Worm (Caenorhabditis elegans) whole organism, L1 larva: ENCODE measurements around the gene F35H10.6.

ENCODE experiments used
- C16A3.4 ChIP-seq: fragments of 150-350 bp; optimal IDR thresholded peaks from 2 replicates; lab custom pipeline; 2014; ENCODE audit warnings: missing biosample characterization, missing genetic modification characterization
- ceh-88 ChIP-seq: fragments of 200-800 bp; sonication (Bioruptor generic); IDR thresholded peaks from 2 replicates; pipeline ENCODE4 v1.3.6; 2022; ENCODE audit warnings: missing genetic modification characterization, missing compliant biosample characterization
- ces-1 ChIP-seq: fragments of 150-350 bp; optimal IDR thresholded peaks from 2 replicates; lab custom pipeline; 2014; ENCODE audit warnings: missing biosample characterization, missing genetic modification reagents, missing genetic modification characterization
- efl-1 ChIP-seq, 4 experiments: fragments of 150-350 bp; optimal IDR thresholded peaks in 3 of 4; peaks in 1 of 4; 1 replicate in 1 of 4; 2 replicates in 3 of 4; lab custom pipeline; 2014; ENCODE audit warnings: missing biosample characterization in 2 of 4, missing genetic modification characterization in 2 of 4, missing genetic modification reagents in 2 of 4
- egl-27 ChIP-seq, 2 experiments: fragments of 150-350 bp in 1 of 2; sonication (generic microtip); optimal IDR thresholded peaks; 3 replicates each; lab custom pipeline; 2017 to 2018; ENCODE audit warnings: missing biosample characterization in 2 of 2, missing genetic modification characterization in 2 of 2, missing genetic modification reagents in 2 of 2
- elt-3 ChIP-seq, 6 experiments: fragments of 150-350 bp in 1 of 6; sonication (generic microtip); optimal IDR thresholded peaks; 2 replicates each; lab custom pipeline; 2017 to 2018; ENCODE audit warnings: missing biosample characterization in 6 of 6, missing genetic modification characterization in 6 of 6, inconsistent platforms in 1 of 6
- fkh-8 ChIP-seq: sonication (generic microtip); optimal IDR thresholded peaks from 2 replicates; lab custom pipeline; 2016; ENCODE audit warnings: mild to moderate bottlenecking, missing genetic modification characterization, missing compliant biosample characterization
- grh-1 ChIP-seq: fragments of 200-800 bp; sonication (Bioruptor generic); IDR thresholded peaks from 2 replicates; pipeline ENCODE4 v1.3.6; 2022; ENCODE audit warnings: missing genetic modification reagents, missing genetic modification characterization, missing compliant biosample characterization
- hlh-17 ChIP-seq: fragments of 200-800 bp; sonication (Bioruptor generic); optimal IDR thresholded peaks from 2 replicates; lab custom pipeline; 2018; ENCODE audit warnings: missing genetic modification characterization, mild to moderate bottlenecking, missing compliant biosample characterization, moderate library complexity, borderline replicate concordance
- hlh-4 ChIP-seq: sonication (generic microtip); optimal IDR thresholded peaks from 2 replicates; lab custom pipeline; 2016; ENCODE audit warnings: mild to moderate bottlenecking, missing genetic modification characterization, missing compliant biosample characterization
- isw-1 ChIP-seq: fragments of 200-800 bp; sonication (Bioruptor generic); IDR thresholded peaks from 2 replicates; pipeline ENCODE4 v1.3.6; 2022; ENCODE audit warnings: missing genetic modification characterization, missing compliant biosample characterization
- lin-13 ChIP-seq: fragments of 150-350 bp; optimal IDR thresholded peaks from 2 replicates; lab custom pipeline; 2014; ENCODE audit warnings: missing biosample characterization, missing genetic modification reagents, missing genetic modification characterization
- lin-35 ChIP-seq, 2 experiments: fragments of 150-350 bp; optimal IDR thresholded peaks; 2 replicates each; lab custom pipeline; 2014; ENCODE audit warnings: missing biosample characterization in 2 of 2, missing genetic modification characterization in 2 of 2, missing genetic modification reagents in 2 of 2
- lin-39 ChIP-seq: fragments of 150-350 bp; optimal IDR thresholded peaks from 2 replicates; lab custom pipeline; 2014; ENCODE audit warnings: missing biosample characterization, missing genetic modification reagents, missing genetic modification characterization
- mdl-1 ChIP-seq, 2 experiments: fragments of 150-350 bp; optimal IDR thresholded peaks; 2 replicates each; lab custom pipeline; 2014 to 2017; ENCODE audit warnings: missing biosample characterization in 2 of 2, missing genetic modification characterization in 2 of 2, inconsistent platforms in 1 of 2
- nhr-12 ChIP-seq: sonication (generic microtip); optimal IDR thresholded peaks from 2 replicates; lab custom pipeline; 2017; ENCODE audit warnings: missing biosample characterization, missing genetic modification characterization
- nhr-237 ChIP-seq: fragments of 150-350 bp; optimal IDR thresholded peaks from 2 replicates; lab custom pipeline; 2014; ENCODE audit warnings: missing biosample characterization, missing genetic modification characterization
- nhr-28 ChIP-seq: fragments of 150-350 bp; optimal IDR thresholded peaks from 2 replicates; lab custom pipeline; 2014; ENCODE audit warnings: missing biosample characterization, missing genetic modification characterization
- nhr-85 ChIP-seq: sonication (generic microtip); peaks from one replicate; lab custom pipeline; 2016; ENCODE audit warnings: missing genetic modification characterization, inconsistent platforms, missing compliant biosample characterization
- pag-3 ChIP-seq: sonication (generic microtip); optimal IDR thresholded peaks from 2 replicates; lab custom pipeline; 2017; ENCODE audit warnings: missing genetic modification characterization, mild to moderate bottlenecking, missing compliant biosample characterization, antibody characterized with exemption, borderline replicate concordance; ENCODE audit not compliant: insufficient read depth
- pax-3 ChIP-seq: fragments of 200-800 bp; sonication (Bioruptor generic); optimal IDR thresholded peaks from 2 replicates; lab custom pipeline; 2018; ENCODE audit warnings: mild to moderate bottlenecking, missing genetic modification characterization, moderate library complexity, missing compliant biosample characterization
- skn-1 ChIP-seq: fragments of 150-350 bp; optimal IDR thresholded peaks from 2 replicates; lab custom pipeline; 2014; ENCODE audit warnings: missing biosample characterization, missing genetic modification characterization
- snpc-4 ChIP-seq: fragments of 150-350 bp; optimal IDR thresholded peaks from 2 replicates; lab custom pipeline; 2014; ENCODE audit warnings: missing biosample characterization, missing genetic modification characterization
- tlp-1 ChIP-seq: fragments of 150-350 bp; optimal IDR thresholded peaks from 2 replicates; lab custom pipeline; 2014; ENCODE audit warnings: missing biosample characterization, missing genetic modification characterization
- unc-130 ChIP-seq: fragments of 150-350 bp; optimal IDR thresholded peaks from 2 replicates; lab custom pipeline; 2017; ENCODE audit warnings: missing biosample characterization, missing genetic modification characterization, inconsistent platforms
- unc-62 ChIP-seq: fragments of 150-350 bp; optimal IDR thresholded peaks from 2 replicates; lab custom pipeline; 2014; ENCODE audit warnings: missing biosample characterization, missing genetic modification reagents, missing genetic modification characterization
- unc-86 ChIP-seq: sonication (generic microtip); optimal IDR thresholded peaks from 2 replicates; lab custom pipeline; 2016; ENCODE audit warnings: missing genetic modification characterization, missing compliant biosample characterization
- zip-4 ChIP-seq: fragments of 200-800 bp; sonication (Bioruptor generic); optimal IDR thresholded peaks from 2 replicates; lab custom pipeline; 2018; ENCODE audit warnings: mild to moderate bottlenecking, missing genetic modification characterization, moderate library complexity, missing compliant biosample characterization

The F35H10.6 gene

DNA sequence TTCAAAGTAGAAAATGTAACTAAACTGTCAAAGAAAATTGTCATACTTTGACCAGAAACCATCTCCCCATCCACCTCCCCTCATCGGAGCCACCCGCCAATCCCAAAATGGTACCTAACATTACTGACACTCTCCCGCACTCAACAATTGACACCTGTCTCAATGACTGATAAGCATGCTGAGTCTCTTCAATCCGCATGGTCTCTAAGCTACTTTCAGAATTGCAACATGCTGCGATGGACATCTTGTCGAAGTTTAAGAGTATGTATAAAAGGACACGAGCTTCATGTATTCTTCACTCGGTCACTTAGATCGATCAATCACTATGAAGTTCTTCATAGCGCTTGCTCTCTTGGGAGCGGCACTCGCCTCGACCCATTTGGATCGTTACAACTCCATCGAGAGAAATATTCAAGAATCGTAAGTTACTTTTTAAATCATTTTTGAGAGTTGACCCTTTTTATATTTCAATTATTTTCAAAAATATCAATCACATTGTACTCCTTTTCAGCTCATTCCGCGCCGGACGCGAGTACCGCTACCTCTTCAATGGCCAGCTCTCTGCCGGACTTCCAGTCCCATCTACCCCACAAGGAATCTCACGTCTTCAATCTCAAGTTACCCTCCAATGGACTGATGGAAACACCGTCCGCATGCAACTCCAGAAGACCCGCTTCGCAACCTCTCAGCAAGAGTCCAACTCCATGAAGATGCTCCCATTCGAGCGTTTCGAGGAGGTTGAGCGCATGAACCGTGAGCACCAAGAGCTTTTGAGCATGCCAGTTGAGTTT is 38.7 kb upstream of the F35H10.6 start, which contains the start of gene vit-6:
vit-6 (plus strand) TSS at position 310 of the 791 bp plus-strand sequence.
- TF ChIP-seq unc-62 (GFP tag; lab: Kevin White, UChicago): no peak
- no peak for TF ChIP-seq skn-1 (tag; lab: Kevin White, UChicago)
- TF ChIP-seq fkh-8: no peak
- no peak for TF ChIP-seq nhr-28
- TF ChIP-seq lin-39 (tag; lab: Kevin White, UChicago): no peak
- TF ChIP-seq lin-13 (GFP tag; lab: Kevin White, UChicago): no peak
- no peak for TF ChIP-seq nhr-237 (tag; lab: Kevin White, UChicago)

DNA sequence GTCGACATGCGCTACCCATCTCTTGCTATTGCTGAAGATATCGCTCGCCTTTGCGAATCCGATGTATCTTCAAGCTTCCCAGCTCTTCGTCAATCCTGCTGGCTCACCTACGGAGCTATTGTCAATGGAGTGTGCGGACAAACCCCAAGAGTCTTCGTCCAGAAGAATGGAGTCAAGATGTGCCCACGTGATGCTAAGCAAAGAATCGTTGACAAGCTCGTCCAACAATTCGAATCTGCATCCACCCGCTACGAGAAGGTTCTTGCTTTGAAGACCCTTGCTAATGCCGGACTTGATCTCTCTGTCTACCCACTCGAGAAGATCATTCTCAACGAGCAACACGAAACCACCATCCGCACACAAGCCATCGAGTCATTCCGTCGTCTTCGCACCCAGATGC is 37.1 kb upstream of the F35H10.6 start:
- no peak for TF ChIP-seq isw-1 (GFP tag; lab: Robert Waterston, UW)

DNA sequence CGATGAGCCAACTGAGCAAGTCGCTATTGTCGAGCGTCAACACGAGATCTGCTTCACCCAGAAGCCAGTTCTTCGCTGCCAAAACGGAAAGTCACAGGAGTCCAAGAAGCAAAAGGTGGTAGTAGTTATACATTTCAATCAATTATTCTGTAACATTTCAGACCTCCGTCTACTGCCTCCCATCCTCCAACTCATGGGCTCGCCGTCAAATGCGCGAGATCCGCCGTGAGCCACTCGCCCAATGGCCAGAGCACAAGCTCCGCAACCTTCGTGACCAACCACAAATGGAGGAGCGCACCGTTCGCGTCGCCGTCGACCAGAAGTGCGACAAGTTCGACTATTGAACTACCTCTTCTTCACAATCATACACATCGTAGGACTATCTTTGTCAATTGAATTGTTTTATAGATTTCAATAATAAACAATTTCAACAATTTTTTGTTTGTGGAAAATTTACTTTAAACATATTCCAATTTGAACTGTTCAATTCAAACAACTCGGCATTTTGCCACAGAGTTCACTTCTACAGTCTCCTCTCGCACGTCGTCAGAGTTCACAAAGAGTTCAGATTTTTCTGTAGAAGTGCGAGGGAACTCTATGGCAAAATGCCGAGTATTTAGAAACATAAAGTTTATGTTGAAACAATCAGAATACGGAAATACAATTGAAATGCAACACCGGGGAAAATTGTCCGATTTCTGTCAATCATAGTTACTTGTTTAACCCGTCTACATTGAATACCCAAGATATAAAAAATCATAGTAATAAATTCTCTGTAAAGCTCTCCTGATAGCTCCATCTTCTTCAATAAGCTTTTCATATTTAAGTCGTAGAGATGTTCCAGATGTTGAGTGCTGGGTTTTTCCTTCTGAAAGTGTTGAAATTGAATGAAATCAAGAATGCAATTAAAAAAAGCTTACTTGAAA is 33.4 kb upstream of the F35H10.6 start:
- no peak for TF ChIP-seq ceh-88
- TF ChIP-seq ces-1 (GFP tag; lab: Kevin White, UChicago): no peak
- no peak for TF ChIP-seq C16A3.4
- no peak for TF ChIP-seq grh-1
- TF ChIP-seq unc-86 (tag; lab: Kevin White, UChicago): no peak
- no peak for TF ChIP-seq mdl-1 (tag; optimal IDR thresholded peaks at IDR 0.05; lab: Kevin White, UChicago)
- no peak for TF ChIP-seq lin-35 (GFP tag; optimal IDR thresholded peaks at IDR 0.05; lab: Kevin White, UChicago)

DNA sequence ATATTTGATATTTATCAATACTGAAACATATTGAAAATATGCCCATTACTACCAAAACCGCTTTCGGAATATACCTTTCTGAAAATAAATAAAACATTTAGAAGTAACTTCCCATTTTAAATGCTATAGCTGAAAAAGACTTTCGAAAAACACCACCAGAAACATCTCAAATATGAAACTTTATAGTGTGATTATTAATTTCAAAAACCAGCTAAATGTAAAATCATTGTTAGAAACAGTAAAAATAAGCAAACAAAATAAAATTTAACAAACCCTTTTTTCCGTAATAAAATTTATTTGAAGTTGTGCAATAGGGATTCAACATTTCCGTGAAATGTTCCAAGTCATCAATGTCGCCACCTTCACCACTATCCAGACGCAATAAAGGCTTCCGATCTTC is 31.7 kb upstream of the F35H10.6 start, which contains the start of the genes K07H8.5 and K07H8.8:
K07H8.5 (plus strand) TSS at position 301 of the 400 bp plus-strand sequence.
K07H8.8 (minus strand) TSS at position 389 of the 400 bp plus-strand sequence.
- TF ChIP-seq elt-3 (tag; optimal IDR thresholded peaks at IDR 0.05; lab: Kevin White, UChicago) (no peak), skn-1 (tag; lab: Kevin White, UChicago) (no peak), lin-39 (tag; lab: Kevin White, UChicago) (no peak), lin-35 (GFP tag; optimal IDR thresholded peaks at IDR 0.05; lab: Kevin White, UChicago) (no peak), snpc-4 (tag; lab: Kevin White, UChicago) (no peak), hlh-17 (GFP tag; lab: Kevin White, UChicago) (no peak), hlh-4 (no peak), egl-27 (tag; optimal IDR thresholded peaks at IDR 0.05; lab: Kevin White, UChicago) (no peak), tlp-1 (tag; lab: Kevin White, UChicago) (no peak), pag-3 (tag; lab: Kevin White, UChicago) (no peak), unc-130 (tag; lab: Kevin White, UChicago) (no peak), pax-3 (no peak), efl-1 (optimal IDR thresholded peaks at IDR 0.05; lab: Kevin White, UChicago) (no peak), efl-1 (GFP tag; optimal IDR thresholded peaks at IDR 0.05 in 1 of 2; lab: Kevin White, UChicago) (no peak), unc-86 (tag; lab: Kevin White, UChicago) (no peak), zip-4 (no peak), nhr-12 (no peak)
- TF ChIP-seq, all 84 proteins: peak for 0

DNA sequence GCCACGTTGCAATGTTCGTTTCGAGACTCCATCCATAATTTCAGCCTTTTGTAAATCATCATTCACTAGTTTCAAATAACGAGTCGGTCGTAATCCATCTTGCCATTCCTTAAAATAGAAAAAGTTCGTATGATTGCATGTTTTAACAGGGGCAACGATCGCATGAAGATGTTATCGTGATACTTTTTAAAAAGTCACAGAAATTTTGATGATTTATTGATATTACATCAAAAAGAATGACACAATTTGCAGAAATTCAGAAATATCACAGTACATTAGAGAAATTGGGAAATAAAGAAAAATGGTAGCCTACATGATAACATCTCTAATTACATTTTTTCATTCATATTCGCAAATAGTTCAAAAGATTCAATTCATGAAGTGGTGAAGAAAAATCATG is 26.4 kb upstream of the F35H10.6 start:
- peak; percentile 51 for TF ChIP-seq nhr-85 (tag; lab: Kevin White, UChicago)
- no peak for TF ChIP-seq unc-86 (tag; lab: Kevin White, UChicago)
